Worm (Caenorhabditis elegans) whole organism, late embryonic: ENCODE measurements around the gene cdc-25.3.

ENCODE experiments used
- C08G9.2 ChIP-seq: sonication (generic microtip); optimal IDR thresholded peaks from 2 replicates; lab custom pipeline; 2016; ENCODE audit warnings: mild to moderate bottlenecking, missing genetic modification characterization, moderate library complexity, missing compliant biosample characterization
- C38D4.7 ChIP-seq: fragments of 200-800 bp; sonication (Bioruptor generic); optimal IDR thresholded peaks from 2 replicates; lab custom pipeline; 2018; ENCODE audit warnings: mild to moderate bottlenecking, missing genetic modification characterization, moderate library complexity, missing compliant biosample characterization
- F13H6.1 ChIP-seq: sonication (generic microtip); optimal IDR thresholded peaks from 2 replicates; lab custom pipeline; 2016; ENCODE audit warnings: missing genetic modification characterization, missing compliant biosample characterization
- K02D7.2 ChIP-seq: sonication (generic microtip); optimal IDR thresholded peaks from 2 replicates; lab custom pipeline; 2017; ENCODE audit warnings: mild to moderate bottlenecking, missing genetic modification characterization, missing compliant biosample characterization
- ahr-1 ChIP-seq: sonication (generic microtip); optimal IDR thresholded peaks from 2 replicates; lab custom pipeline; 2016; ENCODE audit warnings: missing genetic modification characterization, missing compliant biosample characterization
- ama-1 ChIP-seq: fragments of 150-350 bp; optimal IDR thresholded peaks from 2 replicates; lab custom pipeline; 2014
- ceh-14 ChIP-seq: sonication (generic microtip); optimal IDR thresholded peaks from 2 replicates; lab custom pipeline; 2016; ENCODE audit warnings: missing genotype, missing genetic modification characterization, missing compliant biosample characterization
- ceh-2 ChIP-seq: sonication (generic microtip); optimal IDR thresholded peaks from 2 replicates; lab custom pipeline; 2016; ENCODE audit warnings: missing genotype, missing genetic modification characterization, missing compliant biosample characterization
- ceh-45 ChIP-seq: fragments of 200-800 bp; sonication (Bioruptor generic); IDR thresholded peaks from 2 replicates; pipeline ENCODE4 v1.3.6; 2022; ENCODE audit warnings: missing genetic modification reagents, missing genetic modification characterization, missing compliant biosample characterization
- ceh-48 ChIP-seq: sonication (generic microtip); optimal IDR thresholded peaks from 2 replicates; lab custom pipeline; 2016; ENCODE audit warnings: missing genetic modification characterization, inconsistent platforms, missing compliant biosample characterization
- ceh-6 ChIP-seq: fragments of 200-800 bp; sonication (Bioruptor generic); optimal IDR thresholded peaks from 2 replicates; lab custom pipeline; 2018; ENCODE audit warnings: mild to moderate bottlenecking, missing genetic modification characterization, missing compliant biosample characterization
- ceh-9 ChIP-seq: sonication (generic microtip); optimal IDR thresholded peaks from 2 replicates; lab custom pipeline; 2016; ENCODE audit warnings: mild to moderate bottlenecking, missing genetic modification characterization, inconsistent platforms, missing compliant biosample characterization
- che-1 ChIP-seq: sonication (generic microtip); optimal IDR thresholded peaks from 2 replicates; lab custom pipeline; 2016; ENCODE audit warnings: mild to moderate bottlenecking, missing genetic modification characterization, missing compliant biosample characterization
- dmd-4 ChIP-seq: sonication (generic microtip); optimal IDR thresholded peaks from 2 replicates; lab custom pipeline; 2016; ENCODE audit warnings: borderline replicate concordance, missing genetic modification characterization, missing compliant biosample characterization
- dve-1 ChIP-seq: sonication (generic microtip); optimal IDR thresholded peaks from 2 replicates; lab custom pipeline; 2017; ENCODE audit warnings: antibody characterized with exemption, mild to moderate bottlenecking, missing genetic modification characterization, missing compliant biosample characterization
- elt-2 ChIP-seq: sonication (generic microtip); optimal IDR thresholded peaks from 2 replicates; lab custom pipeline; 2016; ENCODE audit warnings: missing genetic modification reagents, missing genetic modification characterization, missing compliant biosample characterization
- ets-4 ChIP-seq: sonication (generic microtip); optimal IDR thresholded peaks from 2 replicates; lab custom pipeline; 2016; ENCODE audit warnings: missing genetic modification characterization, missing compliant biosample characterization
- fax-1 ChIP-seq: sonication (generic microtip); optimal IDR thresholded peaks from 2 replicates; lab custom pipeline; 2016; ENCODE audit warnings: missing genotype, missing genetic modification characterization, missing compliant biosample characterization
- fkh-10 ChIP-seq: fragments of 150-350 bp; optimal IDR thresholded peaks from 2 replicates; lab custom pipeline; 2014; ENCODE audit warnings: missing biosample characterization, missing genetic modification reagents, missing genetic modification characterization
- fkh-6 ChIP-seq: sonication (generic microtip); optimal IDR thresholded peaks from 2 replicates; lab custom pipeline; 2016; ENCODE audit warnings: missing genetic modification characterization, missing compliant biosample characterization
- gmeb-2 ChIP-seq: sonication (generic microtip); optimal IDR thresholded peaks from 2 replicates; lab custom pipeline; 2016; ENCODE audit warnings: missing genetic modification characterization, inconsistent platforms, missing compliant biosample characterization
- hlh-15 ChIP-seq: sonication (generic microtip); optimal IDR thresholded peaks from 2 replicates; lab custom pipeline; 2016; ENCODE audit warnings: missing genetic modification characterization, missing compliant biosample characterization
- hlh-6 ChIP-seq: sonication (generic microtip); optimal IDR thresholded peaks from 2 replicates; lab custom pipeline; 2016; ENCODE audit warnings: missing genotype, missing genetic modification characterization, missing compliant biosample characterization
- hlh-8 ChIP-seq: sonication (generic microtip); optimal IDR thresholded peaks from 2 replicates; lab custom pipeline; 2016; ENCODE audit warnings: missing genotype, missing genetic modification characterization, missing compliant biosample characterization
- lim-6 ChIP-seq: sonication (generic microtip); optimal IDR thresholded peaks from 2 replicates; lab custom pipeline; 2016; ENCODE audit warnings: missing genetic modification characterization, missing compliant biosample characterization
- nfya-1 ChIP-seq: sonication (generic microtip); optimal IDR thresholded peaks from 2 replicates; lab custom pipeline; 2017; ENCODE audit warnings: missing genetic modification characterization, mild to moderate bottlenecking, missing compliant biosample characterization, antibody characterized with exemption, moderate library complexity
- nhr-232 ChIP-seq: sonication (generic microtip); optimal IDR thresholded peaks from 2 replicates; lab custom pipeline; 2016; ENCODE audit warnings: missing genetic modification characterization, missing compliant biosample characterization
- npax-4 ChIP-seq: sonication (generic microtip); optimal IDR thresholded peaks from 2 replicates; lab custom pipeline; 2016; ENCODE audit warnings: missing genetic modification characterization, missing compliant biosample characterization
- odd-2 ChIP-seq: sonication (generic microtip); optimal IDR thresholded peaks from 2 replicates; lab custom pipeline; 2017; ENCODE audit warnings: antibody characterized with exemption, mild to moderate bottlenecking, missing genetic modification characterization, missing compliant biosample characterization
- pag-3 ChIP-seq: sonication (generic microtip); optimal IDR thresholded peaks from 2 replicates; lab custom pipeline; 2016; ENCODE audit warnings: missing compliant biosample characterization, missing genetic modification characterization, borderline replicate concordance
- pat-9 ChIP-seq: fragments of 200-800 bp; sonication (Bioruptor generic); optimal IDR thresholded peaks from 2 replicates; lab custom pipeline; 2018; ENCODE audit warnings: mild to moderate bottlenecking, missing genetic modification characterization, moderate library complexity, missing compliant biosample characterization
- pax-1 ChIP-seq: fragments of 150-350 bp; optimal IDR thresholded peaks from 2 replicates; lab custom pipeline; 2014; ENCODE audit warnings: missing biosample characterization, missing genetic modification characterization
- pqm-1 ChIP-seq: sonication (generic microtip); optimal IDR thresholded peaks from 2 replicates; lab custom pipeline; 2016; ENCODE audit warnings: missing genetic modification characterization, missing compliant biosample characterization
- pros-1 ChIP-seq: fragments of 150-350 bp; optimal IDR thresholded peaks from 2 replicates; lab custom pipeline; 2014; ENCODE audit warnings: missing biosample characterization, missing genetic modification reagents, missing genetic modification characterization
- ref-2 ChIP-seq: sonication (generic microtip); optimal IDR thresholded peaks from 2 replicates; lab custom pipeline; 2016; ENCODE audit warnings: missing genetic modification characterization, missing compliant biosample characterization
- rnt-1 ChIP-seq: sonication (generic microtip); optimal IDR thresholded peaks from 2 replicates; lab custom pipeline; 2016; ENCODE audit warnings: missing genetic modification characterization, missing compliant biosample characterization
- sdc-2 ChIP-seq: sonication (generic microtip); optimal IDR thresholded peaks from 2 replicates; lab custom pipeline; 2016; ENCODE audit warnings: missing genotype, missing genetic modification characterization, missing compliant biosample characterization
- sox-2 ChIP-seq: fragments of 200-800 bp; sonication (Bioruptor generic); IDR thresholded peaks from 2 replicates; pipeline ENCODE4 v1.3.6; 2022; ENCODE audit warnings: missing genetic modification reagents, missing genetic modification characterization, missing compliant biosample characterization
- tbx-2 ChIP-seq: sonication (generic microtip); optimal IDR thresholded peaks from 2 replicates; lab custom pipeline; 2016; ENCODE audit warnings: missing genetic modification characterization, missing compliant biosample characterization
- tbx-7 ChIP-seq: sonication (generic microtip); optimal IDR thresholded peaks from 2 replicates; lab custom pipeline; 2016; ENCODE audit warnings: missing genotype, missing genetic modification characterization, missing compliant biosample characterization
- unc-3 ChIP-seq, 2 experiments: fragments of 200-800 bp in 1 of 2; sonication (Bioruptor generic) in 1 of 2; sonication (generic microtip) in 1 of 2; conservative IDR thresholded peaks in 1 of 2; optimal IDR thresholded peaks in 1 of 2; 2 replicates each; pipeline versions ENCODE4 v1.3.6 to Lab custom; 2016 to 2022; ENCODE audit warnings: missing compliant biosample characterization in 2 of 2, missing genetic modification characterization in 2 of 2, missing genetic modification reagents in 1 of 2
- unc-42 ChIP-seq: sonication (generic microtip); optimal IDR thresholded peaks from 2 replicates; lab custom pipeline; 2016; ENCODE audit warnings: missing genotype, missing genetic modification characterization, missing compliant biosample characterization
- unc-55 ChIP-seq: sonication (generic microtip); optimal IDR thresholded peaks from 2 replicates; lab custom pipeline; 2017; ENCODE audit warnings: missing biosample characterization, missing genetic modification reagents, missing genetic modification characterization
- zip-5 ChIP-seq: sonication (generic microtip); optimal IDR thresholded peaks from 2 replicates; lab custom pipeline; 2016; ENCODE audit warnings: missing genetic modification characterization, missing compliant biosample characterization

The cdc-25.3 gene

DNA sequence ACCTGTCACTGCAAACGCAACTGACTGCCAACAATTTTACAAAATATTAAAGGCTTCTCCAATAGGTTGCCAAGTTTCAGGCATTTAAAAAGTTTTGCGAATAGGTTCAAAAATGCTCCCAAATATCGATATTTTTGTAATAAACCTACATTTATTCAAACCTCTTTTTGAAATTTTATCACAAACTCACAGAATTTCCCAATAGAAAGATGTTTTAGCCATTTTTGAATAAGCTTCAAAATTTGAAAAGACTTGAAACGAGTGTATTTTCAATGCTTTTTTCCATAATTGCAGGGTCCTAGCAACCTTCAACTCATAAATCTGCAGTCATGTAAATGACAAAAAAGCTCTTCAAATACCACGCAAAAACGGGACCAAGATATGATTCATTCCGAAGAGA is 35.4 kb downstream of the cdc-25.3 start:
- TF ChIP-seq nfya-1 (tag; lab: Kevin White, UChicago) (no peak), tbx-2 (no peak), C08G9.2 (tag; lab: Kevin White, UChicago) (no peak), gmeb-2 (tag; lab: Kevin White, UChicago) (no peak), ceh-9 (tag; lab: Kevin White, UChicago) (no peak), ama-1 (lab: Kevin White, UChicago) (no peak), pqm-1 (tag; lab: Kevin White, UChicago) (no peak), hlh-6 (tag; lab: Kevin White, UChicago) (no peak), zip-5 (tag; lab: Kevin White, UChicago) (no peak), elt-2 (tag; lab: Kevin White, UChicago) (no peak), unc-3 (GFP tag; conservative IDR thresholded peaks at IDR 0.05; lab: Robert Waterston, UW) (no peak), unc-3 (tag; optimal IDR thresholded peaks at IDR 0.05; lab: Kevin White, UChicago) (no peak), ref-2 (tag; lab: Kevin White, UChicago) (no peak), lim-6 (tag; lab: Kevin White, UChicago) (no peak), pros-1 (tag; lab: Kevin White, UChicago) (no peak), nhr-232 (tag; lab: Kevin White, UChicago) (no peak), fax-1 (tag; lab: Kevin White, UChicago) (no peak), F13H6.1 (no peak), unc-42 (no peak), pax-1 (no peak), npax-4 (no peak)

- no peak for TF ChIP-seq ceh-45 (GFP tag; lab: Robert Waterston, UW)
- no peak for TF ChIP-seq pros-1 (tag; lab: Kevin White, UChicago)
- no peak for TF ChIP-seq npax-4
- no peak for TF ChIP-seq dmd-4 (tag; lab: Kevin White, UChicago)
- no peak for TF ChIP-seq fkh-6
- no peak for TF ChIP-seq C38D4.7 (GFP tag; lab: Kevin White, UChicago)
- TF ChIP-seq ceh-14 = no peak
- TF ChIP-seq hlh-6 (tag; lab: Kevin White, UChicago) = no peak
- no peak for TF ChIP-seq ama-1 (lab: Kevin White, UChicago)
- no peak for TF ChIP-seq rnt-1
- no peak for TF ChIP-seq hlh-15 (tag; lab: Kevin White, UChicago)
- TF ChIP-seq, all 69 proteins: peak for 0
These were observed 38.8 kb downstream of the cdc-25.3 start for ce11 chrIII:8878960-8879359.

DNA sequence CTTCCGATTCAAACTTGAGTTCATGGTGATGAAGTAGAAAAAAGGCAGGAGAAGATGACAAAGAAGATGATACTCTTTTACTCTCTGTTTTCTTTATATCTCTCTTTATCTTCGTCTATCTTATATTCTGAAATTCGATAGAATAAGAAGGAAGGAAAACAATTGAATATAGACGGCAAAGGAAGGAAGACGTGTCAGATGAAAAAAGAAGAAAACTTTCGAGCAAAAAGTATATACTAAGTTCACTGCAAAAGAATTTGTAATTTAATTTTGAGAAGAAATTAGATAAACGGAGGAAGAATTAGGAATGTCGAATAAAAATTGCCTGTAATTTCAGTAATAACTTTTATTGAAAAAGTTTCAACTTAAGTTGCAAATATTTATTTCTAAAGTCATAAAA is 40.7 kb downstream of the cdc-25.3 start, which contains the start of gene K01F9.2:
K01F9.2 (minus strand) TSS at position 127 of the 400 bp plus-strand sequence.
- TF ChIP-seq ceh-6 (GFP tag; lab: Kevin White, UChicago) (no peak), unc-42 (peak; percentile 85)

ce11 chrIII:8873990-8874668 is 43.6 kb downstream of the cdc-25.3 start:
- no peak for TF ChIP-seq ahr-1 (tag; lab: Kevin White, UChicago)
- TF ChIP-seq ceh-2 = peak; percentile 20
- TF ChIP-seq pros-1 (tag; lab: Kevin White, UChicago) = peak; percentile 85
- TF ChIP-seq K02D7.2 (tag; lab: Kevin White, UChicago) = no peak
- TF ChIP-seq tbx-2 = peak; percentile 90
- TF ChIP-seq sox-2 (GFP tag; lab: Robert Waterston, UW) = no peak
- TF ChIP-seq hlh-8 (tag; lab: Kevin White, UChicago) = peak; percentile 75
- TF ChIP-seq sdc-2 (tag; lab: Kevin White, UChicago) = peak; percentile 70
- peak; percentile 23 for TF ChIP-seq che-1 (tag; lab: Kevin White, UChicago)
- TF ChIP-seq ref-2 (tag; lab: Kevin White, UChicago) = peak; percentile 74
- TF ChIP-seq fkh-6 = peak; percentile 51
- TF ChIP-seq fkh-10 (GFP tag; lab: Kevin White, UChicago) = no peak
- TF ChIP-seq nhr-232 (tag; lab: Kevin White, UChicago) = peak; percentile 7
- no peak for TF ChIP-seq ceh-48 (tag; lab: Kevin White, UChicago)
- no peak for TF ChIP-seq pag-3
- peak; percentile 6 for TF ChIP-seq tbx-7 (tag; lab: Kevin White, UChicago)
- no peak for TF ChIP-seq odd-2 (tag; lab: Kevin White, UChicago)
- peak; percentile 83 for TF ChIP-seq unc-42
- peak; percentile 14 for TF ChIP-seq pqm-1 (tag; lab: Kevin White, UChicago)
- TF ChIP-seq gmeb-2 (tag; lab: Kevin White, UChicago) = no peak
- no peak for TF ChIP-seq unc-3 (GFP tag; conservative IDR thresholded peaks at IDR 0.05; lab: Robert Waterston, UW)
- peak; percentile 61 for TF ChIP-seq unc-3 (tag; optimal IDR thresholded peaks at IDR 0.05; lab: Kevin White, UChicago)
- TF ChIP-seq ets-4 = no peak
- peak; percentile 94 for TF ChIP-seq nfya-1 (tag; lab: Kevin White, UChicago)
- peak; percentile 75 for TF ChIP-seq C08G9.2 (tag; lab: Kevin White, UChicago)
- peak; percentile 89 for TF ChIP-seq unc-55
- peak; percentile 64 for TF ChIP-seq pat-9 (tag; lab: Kevin White, UChicago)
- no peak for TF ChIP-seq dmd-4 (tag; lab: Kevin White, UChicago)
- TF ChIP-seq dve-1 (tag; lab: Kevin White, UChicago) = no peak
